Fruit fly (Drosophila melanogaster): ENCODE measurements around the gene Hr96.

DNA sequence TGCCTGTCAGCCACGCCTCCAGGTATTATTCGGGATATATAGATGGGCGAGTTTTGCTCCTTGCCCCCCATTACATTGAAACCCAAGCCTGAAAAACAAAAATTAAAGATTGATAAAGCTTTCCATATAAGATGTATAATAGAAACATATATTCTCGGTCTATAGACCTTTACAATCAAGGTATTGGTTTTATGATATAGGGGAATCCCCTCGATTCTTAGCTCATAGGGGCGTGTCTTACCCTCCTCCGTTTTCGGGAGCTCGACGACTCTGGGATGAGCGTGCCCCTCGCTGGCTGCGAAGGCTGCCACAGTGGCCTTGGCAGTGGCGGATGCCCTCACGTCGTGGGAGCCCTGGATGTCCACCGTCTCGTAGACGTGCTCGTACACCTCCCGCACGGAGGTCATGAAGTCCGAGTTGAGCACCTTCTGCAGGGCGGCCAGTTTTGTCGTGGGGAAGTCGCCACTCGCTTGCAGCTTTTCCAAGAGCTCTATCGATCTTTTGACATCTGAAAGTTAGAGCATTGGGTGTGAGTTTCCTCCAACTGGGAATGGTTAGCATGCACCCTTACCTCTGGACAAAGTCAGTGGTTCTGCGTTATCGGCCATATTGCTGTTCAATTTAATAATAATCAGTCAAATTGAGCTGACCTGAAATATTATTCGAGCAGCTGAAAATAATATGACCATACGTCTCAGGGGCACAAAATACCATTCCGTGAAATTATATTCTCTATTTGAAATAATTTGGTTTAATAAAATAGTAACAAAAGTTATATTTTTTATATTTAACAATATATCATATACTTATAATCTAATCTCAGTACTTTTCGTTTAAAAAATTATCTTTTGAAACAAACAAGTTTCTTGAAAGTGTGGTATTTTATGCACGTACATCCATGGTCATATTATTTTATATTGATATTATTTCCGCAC, 40.1 kb downstream of the Hr96 start, which contains the start of the genes veli and PQBP1:
- TF ChIP-seq ttk (optimal IDR thresholded peaks at IDR 0.05): no peak
- TF ChIP-seq psq (optimal IDR thresholded peaks at IDR 0.05): no peak
- TF ChIP-seq insv (optimal IDR thresholded peaks at IDR 0.05): no peak
